Worm (Caenorhabditis elegans) whole organism, early embryonic: ENCODE results near the gene him-4.

Experiments
- B0310.2 ChIP-seq: sonication (generic microtip); optimal IDR thresholded peaks from 2 replicates; lab custom pipeline; 2016; ENCODE audit warnings: mild to moderate bottlenecking, missing genetic modification characterization, missing compliant biosample characterization
- F13C5.2 ChIP-seq: sonication (generic microtip); optimal IDR thresholded peaks from 2 replicates; lab custom pipeline; 2017; ENCODE audit warnings: mild to moderate bottlenecking, missing genetic modification characterization, inconsistent platforms, missing compliant biosample characterization
- ama-1 ChIP-seq: fragments of 150-350 bp; optimal IDR thresholded peaks from 2 replicates; lab custom pipeline; 2014
- ets-7 ChIP-seq: sonication (generic microtip); optimal IDR thresholded peaks from 2 replicates; lab custom pipeline; 2016; ENCODE audit warnings: missing genotype, missing genetic modification characterization, missing compliant biosample characterization
- hmg-4 ChIP-seq: fragments of 200-800 bp; sonication (Bioruptor generic); optimal IDR thresholded peaks from 2 replicates; lab custom pipeline; 2018; ENCODE audit warnings: mild to moderate bottlenecking, missing genetic modification characterization, missing compliant biosample characterization
- tra-4 ChIP-seq: sonication (generic microtip); optimal IDR thresholded peaks from 2 replicates; lab custom pipeline; 2017; ENCODE audit warnings: missing genetic modification characterization, missing compliant biosample characterization

DNA sequence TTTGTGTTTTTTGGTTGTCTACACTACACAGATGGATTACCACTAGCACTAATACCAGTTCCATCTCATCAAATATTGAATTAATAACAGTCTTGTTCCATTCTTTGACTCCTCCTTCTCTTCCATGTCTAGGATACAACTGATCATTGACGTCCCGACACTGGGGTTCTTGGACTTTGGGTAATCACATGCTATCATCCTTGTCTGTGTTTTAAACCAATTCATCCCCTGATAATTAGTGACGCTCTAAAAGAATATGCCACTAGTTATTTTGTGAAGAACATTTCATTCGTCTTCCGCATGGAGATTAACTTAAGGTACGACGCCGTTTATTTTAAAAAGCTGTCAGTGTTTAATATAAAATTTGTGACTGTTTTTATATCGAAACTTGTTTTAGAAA, 26.9 kb upstream of the him-4 start, which contains the start of gene npr-18:
- TF ChIP-seq B0310.2 = no peak
- no peak for TF ChIP-seq F13C5.2 (tag; lab: Kevin White, UChicago)
- TF ChIP-seq ama-1 (lab: Kevin White, UChicago) = no peak
- no peak for TF ChIP-seq tra-4 (tag; lab: Kevin White, UChicago)
- no peak for TF ChIP-seq ets-7 (tag; lab: Kevin White, UChicago)
- no peak for TF ChIP-seq hmg-4 (GFP tag; lab: Kevin White, UChicago)
